Worm (Caenorhabditis elegans) whole organism, mixed stage, embryonic: Measurements from ENCODE around the gene rbbp-5.

Source experiments
- M03D4.4 ChIP-seq: sonication (generic microtip); optimal IDR thresholded peaks from 2 replicates; lab custom pipeline; 2017; ENCODE audit warnings: mild to moderate bottlenecking, missing genetic modification characterization, missing compliant biosample characterization
- bed-3 ChIP-seq: fragments of 200-800 bp; sonication (Bioruptor generic); optimal IDR thresholded peaks from 3 replicates; lab custom pipeline; 2018; ENCODE audit warnings: mild to moderate bottlenecking, missing genetic modification characterization, moderate library complexity, missing compliant biosample characterization
- blmp-1 ChIP-seq: fragments of 150-350 bp; optimal IDR thresholded peaks from 2 replicates; lab custom pipeline; 2014; ENCODE audit warnings: missing biosample characterization, missing genetic modification characterization
- ceh-39 ChIP-seq: fragments of 150-350 bp; optimal IDR thresholded peaks from 2 replicates; lab custom pipeline; 2014; ENCODE audit warnings: missing biosample characterization, missing genetic modification characterization
- ceh-43 ChIP-seq: fragments of 200-800 bp; sonication (Bioruptor generic); optimal IDR thresholded peaks from 2 replicates; lab custom pipeline; 2018; ENCODE audit warnings: mild to moderate bottlenecking, missing genetic modification characterization, moderate library complexity, missing compliant biosample characterization
- ceh-83 ChIP-seq: fragments of 200-800 bp; sonication (Bioruptor generic); optimal IDR thresholded peaks from 2 replicates; lab custom pipeline; 2018; ENCODE audit warnings: mild to moderate bottlenecking, missing genetic modification characterization, missing compliant biosample characterization
- ces-1 ChIP-seq: fragments of 150-350 bp; optimal IDR thresholded peaks from 2 replicates; lab custom pipeline; 2014; ENCODE audit warnings: missing biosample characterization, missing genetic modification reagents, missing genetic modification characterization
- drap-1 ChIP-seq: fragments of 200-800 bp; sonication (Bioruptor generic); optimal IDR thresholded peaks from 3 replicates; lab custom pipeline; 2018; ENCODE audit warnings: mild to moderate bottlenecking, missing genetic modification characterization, missing compliant biosample characterization
- elt-1 ChIP-seq: sonication (generic microtip); optimal IDR thresholded peaks from 2 replicates; lab custom pipeline; 2017; ENCODE audit warnings: missing genetic modification characterization, mild to moderate bottlenecking, missing compliant biosample characterization, antibody characterized with exemption, moderate library complexity, borderline replicate concordance; ENCODE audit not compliant: insufficient read depth
- elt-3 ChIP-seq: fragments of 150-350 bp; optimal IDR thresholded peaks from 2 replicates; lab custom pipeline; 2014; ENCODE audit warnings: missing biosample characterization, missing genetic modification characterization
- flh-1 ChIP-seq: fragments of 200-800 bp; sonication (Bioruptor generic); optimal IDR thresholded peaks from 2 replicates; lab custom pipeline; 2018; ENCODE audit warnings: mild to moderate bottlenecking, missing genetic modification characterization, moderate library complexity, missing compliant biosample characterization
- ham-2 ChIP-seq: fragments of 200-800 bp; sonication (Bioruptor generic); optimal IDR thresholded peaks from 2 replicates; lab custom pipeline; 2018; ENCODE audit warnings: mild to moderate bottlenecking, missing genetic modification characterization, missing compliant biosample characterization
- hlh-1 ChIP-seq: fragments of 150-350 bp; optimal IDR thresholded peaks from 2 replicates; lab custom pipeline; 2014; ENCODE audit warnings: missing biosample characterization, missing genetic modification reagents, missing genetic modification characterization
- lin-13 ChIP-seq: fragments of 150-350 bp; optimal IDR thresholded peaks from 2 replicates; lab custom pipeline; 2014; ENCODE audit warnings: missing biosample characterization, missing genetic modification characterization
- lin-32 ChIP-seq: fragments of 200-800 bp; sonication (Bioruptor generic); optimal IDR thresholded peaks from 2 replicates; lab custom pipeline; 2018; ENCODE audit warnings: mild to moderate bottlenecking, missing genetic modification characterization, missing compliant biosample characterization
- lsy-2 ChIP-seq: fragments of 150-350 bp; optimal IDR thresholded peaks from 2 replicates; lab custom pipeline; 2014; ENCODE audit warnings: missing biosample characterization, missing genetic modification characterization
- mab-5 ChIP-seq: fragments of 150-350 bp; optimal IDR thresholded peaks from 2 replicates; lab custom pipeline; 2014; ENCODE audit warnings: missing biosample characterization, missing genetic modification characterization
- mep-1 ChIP-seq: fragments of 150-350 bp; optimal IDR thresholded peaks from 2 replicates; lab custom pipeline; 2017; ENCODE audit warnings: missing biosample characterization, missing genetic modification reagents, missing genetic modification characterization, inconsistent platforms
- mls-2 ChIP-seq: sonication (generic microtip); optimal IDR thresholded peaks from 2 replicates; lab custom pipeline; 2016; ENCODE audit warnings: mild to moderate bottlenecking, missing genetic modification characterization, moderate library complexity, missing compliant biosample characterization
- nhr-12 ChIP-seq: fragments of 150-350 bp; optimal IDR thresholded peaks from 2 replicates; lab custom pipeline; 2014; ENCODE audit warnings: missing biosample characterization, missing genetic modification characterization
- nhr-2 ChIP-seq: fragments of 150-350 bp; optimal IDR thresholded peaks from 2 replicates; lab custom pipeline; 2014; ENCODE audit warnings: missing biosample characterization, missing genetic modification characterization
- nhr-237 ChIP-seq: fragments of 150-350 bp; optimal IDR thresholded peaks from 2 replicates; lab custom pipeline; 2014; ENCODE audit warnings: missing biosample characterization, missing genetic modification characterization
- nhr-28 ChIP-seq: fragments of 150-350 bp; optimal IDR thresholded peaks from 2 replicates; lab custom pipeline; 2014; ENCODE audit warnings: missing biosample characterization, missing genetic modification characterization
- nhr-76 ChIP-seq: sonication (generic microtip); optimal IDR thresholded peaks from 2 replicates; lab custom pipeline; 2017; ENCODE audit warnings: missing biosample characterization, missing genetic modification characterization
- pha-4 ChIP-seq: fragments of 150-350 bp; optimal IDR thresholded peaks from 2 replicates; lab custom pipeline; 2018; ENCODE audit warnings: missing biosample characterization, missing genetic modification reagents, missing genetic modification characterization
- sem-2 ChIP-seq: fragments of 200-800 bp; sonication (Bioruptor generic); optimal IDR thresholded peaks from 2 replicates; lab custom pipeline; 2018; ENCODE audit warnings: mild to moderate bottlenecking, missing genetic modification characterization, missing compliant biosample characterization
- snpc-4 ChIP-seq: fragments of 150-350 bp; optimal IDR thresholded peaks from 2 replicates; lab custom pipeline; 2014; ENCODE audit warnings: missing biosample characterization, missing genetic modification characterization
- sptf-1 ChIP-seq: sonication (generic microtip); optimal IDR thresholded peaks from 2 replicates; lab custom pipeline; 2017; ENCODE audit warnings: mild to moderate bottlenecking, missing genetic modification characterization, moderate library complexity, missing compliant biosample characterization
- tbx-8 ChIP-seq: fragments of 200-800 bp; sonication (Bioruptor generic); optimal IDR thresholded peaks from 2 replicates; lab custom pipeline; 2018; ENCODE audit warnings: mild to moderate bottlenecking, missing genetic modification characterization, moderate library complexity, missing compliant biosample characterization
- unc-120 ChIP-seq: sonication (generic microtip); optimal IDR thresholded peaks from 2 replicates; lab custom pipeline; 2017; ENCODE audit warnings: missing genetic modification characterization, missing compliant biosample characterization; ENCODE audit not compliant: poor library complexity, severe bottlenecking
- unc-39 ChIP-seq: fragments of 150-350 bp; optimal IDR thresholded peaks from 2 replicates; lab custom pipeline; 2014; ENCODE audit warnings: missing biosample characterization, missing genetic modification characterization
- unc-62 ChIP-seq: fragments of 150-350 bp; optimal IDR thresholded peaks from 2 replicates; lab custom pipeline; 2014; ENCODE audit warnings: missing biosample characterization, missing genetic modification reagents, missing genetic modification characterization
- zip-8 ChIP-seq: fragments of 150-350 bp; optimal IDR thresholded peaks from 2 replicates; lab custom pipeline; 2014; ENCODE audit warnings: missing biosample characterization, missing genetic modification characterization
- ztf-11 ChIP-seq: fragments of 150-350 bp; optimal IDR thresholded peaks from 2 replicates; lab custom pipeline; 2014; ENCODE audit warnings: missing biosample characterization, missing genetic modification characterization

The rbbp-5 gene

ce11 chrII:6101475-6101874 is 3.8 kb downstream of the rbbp-5 start:
- TF ChIP-seq ztf-11, result no peak
- TF ChIP-seq nhr-76, result no peak
- TF ChIP-seq M03D4.4, result no peak
- no peak for TF ChIP-seq snpc-4 (tag; lab: Kevin White, UChicago)
- TF ChIP-seq mls-2 (tag; lab: Kevin White, UChicago), result no peak
- TF ChIP-seq flh-1, result no peak
- no peak for TF ChIP-seq nhr-2
- TF ChIP-seq mab-5 (tag; lab: Kevin White, UChicago), result no peak
- TF ChIP-seq pha-4 (tag; lab: Kevin White, UChicago), result no peak
- TF ChIP-seq elt-1, result no peak
- no peak for TF ChIP-seq unc-62 (GFP tag; lab: Kevin White, UChicago)
- TF ChIP-seq ceh-43 (GFP tag; lab: Kevin White, UChicago), result no peak
- TF ChIP-seq ces-1 (GFP tag; lab: Kevin White, UChicago), result no peak
- no peak for TF ChIP-seq elt-3 (tag; lab: Kevin White, UChicago)
- TF ChIP-seq nhr-12 (tag; lab: Kevin White, UChicago), result no peak
- no peak for TF ChIP-seq nhr-28 (tag; lab: Kevin White, UChicago)
- no peak for TF ChIP-seq blmp-1 (tag; lab: Kevin White, UChicago)

DNA sequence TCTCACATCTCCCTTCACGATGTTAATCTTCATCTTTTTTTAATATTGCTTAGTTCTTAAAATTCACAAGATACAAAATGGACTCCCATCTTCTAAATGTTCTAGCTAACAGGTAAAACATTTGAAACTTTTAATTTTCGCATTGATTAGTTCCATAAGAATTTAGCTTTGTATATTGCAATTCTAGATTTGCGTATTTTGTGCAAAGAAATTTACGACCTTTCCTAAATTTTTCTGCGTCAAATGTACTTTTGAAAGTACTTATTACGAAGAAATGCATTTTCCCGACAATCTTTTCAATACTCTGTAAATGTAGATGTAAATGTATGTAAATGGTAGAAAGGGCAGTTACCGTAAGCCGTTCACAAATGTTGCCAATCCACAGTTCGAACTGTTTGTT is 6.4 kb downstream of the rbbp-5 start:
- TF ChIP-seq lin-32 (GFP tag; lab: Kevin White, UChicago) (no peak), blmp-1 (tag; lab: Kevin White, UChicago) (no peak), ztf-11 (no peak), elt-3 (tag; lab: Kevin White, UChicago) (no peak), mep-1 (tag; lab: Kevin White, UChicago) (no peak), ceh-83 (GFP tag; lab: Kevin White, UChicago) (no peak), nhr-76 (no peak), unc-120 (tag; lab: Kevin White, UChicago) (no peak), ham-2 (GFP tag; lab: Kevin White, UChicago) (no peak), drap-1 (GFP tag; lab: Kevin White, UChicago) (no peak), ceh-39 (no peak), nhr-28 (tag; lab: Kevin White, UChicago) (no peak), bed-3 (GFP tag; lab: Kevin White, UChicago) (no peak), pha-4 (tag; lab: Kevin White, UChicago) (no peak), hlh-1 (tag; lab: Kevin White, UChicago) (no peak)

DNA sequence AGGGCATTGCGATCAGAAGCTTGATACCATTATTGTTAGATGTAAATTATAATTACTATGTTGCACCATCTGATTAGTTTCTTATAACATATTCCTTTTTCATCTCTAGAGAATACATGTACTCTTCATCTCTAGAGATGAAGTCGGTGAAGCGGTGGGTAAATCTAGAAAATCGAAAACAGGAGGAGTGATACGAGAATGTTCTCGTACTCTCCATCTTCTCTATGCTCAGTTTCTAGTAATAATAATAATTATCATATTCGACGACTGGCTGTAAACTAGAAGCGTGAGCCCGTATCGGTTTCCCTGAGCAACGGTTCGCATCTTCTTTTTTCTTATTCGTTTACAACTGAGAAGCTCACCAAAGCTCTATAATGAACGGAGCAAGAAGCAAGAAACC is 10.1 kb downstream of the rbbp-5 start:
- no peak for TF ChIP-seq unc-39 (tag; lab: Kevin White, UChicago)
- no peak for TF ChIP-seq M03D4.4
- no peak for TF ChIP-seq zip-8 (tag; lab: Kevin White, UChicago)
- TF ChIP-seq nhr-237 (tag; lab: Kevin White, UChicago), result no peak
- no peak for TF ChIP-seq nhr-76
- no peak for TF ChIP-seq bed-3 (GFP tag; lab: Kevin White, UChicago)
- no peak for TF ChIP-seq mep-1 (tag; lab: Kevin White, UChicago)
- no peak for TF ChIP-seq mls-2 (tag; lab: Kevin White, UChicago)
- no peak for TF ChIP-seq sptf-1
- no peak for TF ChIP-seq drap-1 (GFP tag; lab: Kevin White, UChicago)
- no peak for TF ChIP-seq lin-13 (tag; lab: Kevin White, UChicago)
- no peak for TF ChIP-seq lsy-2 (tag; lab: Kevin White, UChicago)
- TF ChIP-seq hlh-1 (tag; lab: Kevin White, UChicago), result no peak
- TF ChIP-seq sem-2, result no peak
- TF ChIP-seq tbx-8, result no peak
- no peak for TF ChIP-seq elt-3 (tag; lab: Kevin White, UChicago)
- no peak for TF ChIP-seq pha-4 (tag; lab: Kevin White, UChicago)
- TF ChIP-seq unc-120 (tag; lab: Kevin White, UChicago), result no peak
- TF ChIP-seq ham-2 (GFP tag; lab: Kevin White, UChicago), result no peak
- no peak for TF ChIP-seq ztf-11

ce11 chrII:6109989-6110388 is 12.4 kb downstream of the rbbp-5 start:
- no peak for TF ChIP-seq nhr-76
- peak; percentile 94 for TF ChIP-seq zip-8 (tag; lab: Kevin White, UChicago)
- no peak for TF ChIP-seq pha-4 (tag; lab: Kevin White, UChicago)
